Fruit fly (Drosophila melanogaster) whole organism, embryonic: ENCODE data around the gene CG2931.
A peak's percentile ranks its signal among the peaks of the same experiment; 100 is the strongest.

Source experiments
- Abd-B ChIP-seq: fragments of 200-800 bp; sonication (Bioruptor generic); optimal IDR thresholded peaks from 2 replicates; lab custom pipeline; 2018; ENCODE audit warnings: missing biosample characterization, mild to moderate bottlenecking, missing genetic modification characterization, moderate library complexity
- Bgb ChIP-seq: fragments of 200-800 bp; sonication (Bioruptor generic); IDR thresholded peaks from 2 replicates; pipeline ENCODE4 v1.3.6; 2022; ENCODE audit warnings: missing biosample characterization, missing genetic modification characterization; ENCODE audit not compliant: partially characterized antibody
- CG10274 ChIP-seq: fragments of 200-800 bp; sonication (Bioruptor generic); optimal IDR thresholded peaks from 3 replicates; lab custom pipeline; 2017; ENCODE audit warnings: missing biosample characterization, mild to moderate bottlenecking, missing genetic modification characterization
- CG10979 ChIP-seq: fragments of 200-800 bp; sonication (Bioruptor generic); optimal IDR thresholded peaks from 2 replicates; lab custom pipeline; 2018; ENCODE audit warnings: missing biosample characterization, mild to moderate bottlenecking, missing genetic modification characterization, moderate library complexity
- CG11247 ChIP-seq: fragments of 200-800 bp; sonication (Bioruptor generic); IDR thresholded peaks from 2 replicates; pipeline ENCODE4 v1.3.6; 2022; ENCODE audit warnings: missing biosample characterization, missing genetic modification characterization
- CG11504 ChIP-seq: fragments of 200-800 bp; sonication (Bioruptor generic); optimal IDR thresholded peaks from 3 replicates; lab custom pipeline; 2019; ENCODE audit warnings: missing biosample characterization, mild to moderate bottlenecking, missing genetic modification characterization, moderate library complexity
- CG11723 ChIP-seq: fragments of 200-800 bp; sonication (Bioruptor generic); optimal IDR thresholded peaks from 2 replicates; lab custom pipeline; 2017; ENCODE audit warnings: missing biosample characterization, mild to moderate bottlenecking, missing genetic modification characterization
- CG1233 ChIP-seq: fragments of 200-800 bp; sonication (Bioruptor generic); optimal IDR thresholded peaks from 4 replicates; lab custom pipeline; 2018; ENCODE audit warnings: missing biosample characterization, mild to moderate bottlenecking, missing genetic modification characterization
- CG12744 ChIP-seq: fragments of 200-800 bp; sonication (Bioruptor generic); optimal IDR thresholded peaks from 2 replicates; lab custom pipeline; 2016; ENCODE audit warnings: missing biosample characterization, missing genetic modification characterization
- CG13296 ChIP-seq: fragments of 200-800 bp; sonication (Bioruptor generic); optimal IDR thresholded peaks from 3 replicates; lab custom pipeline; 2018; ENCODE audit warnings: missing biosample characterization, mild to moderate bottlenecking, missing genetic modification characterization
- CG13424 ChIP-seq: fragments of 200-800 bp; sonication (Bioruptor generic); optimal IDR thresholded peaks from 2 replicates; lab custom pipeline; 2019; ENCODE audit warnings: missing biosample characterization, mild to moderate bottlenecking, missing genetic modification characterization, moderate library complexity
- CG14441 ChIP-seq: fragments of 200-800 bp; sonication (Bioruptor generic); IDR thresholded peaks from 2 replicates; pipeline ENCODE4 v1.3.6; 2022; ENCODE audit warnings: missing biosample characterization, missing genetic modification characterization
- CG16779 ChIP-seq: fragments of 200-800 bp; sonication (Bioruptor generic); IDR thresholded peaks from 2 replicates; pipeline ENCODE4 v1.3.6; 2022; ENCODE audit warnings: missing biosample characterization, missing genetic modification characterization
- CG17829 ChIP-seq: fragments of 200-800 bp; optimal IDR thresholded peaks from 2 replicates; lab custom pipeline; 2019; ENCODE audit warnings: missing biosample characterization, mild to moderate bottlenecking, missing genetic modification characterization, moderate library complexity
- CG32772 ChIP-seq: fragments of 200-800 bp; sonication (Bioruptor generic); IDR thresholded peaks from 2 replicates; pipeline ENCODE4 v1.3.6; 2022; ENCODE audit warnings: missing biosample characterization, missing genetic modification characterization
- CG5180 ChIP-seq: fragments of 200-800 bp; sonication (Bioruptor generic); optimal IDR thresholded peaks from 3 replicates; lab custom pipeline; 2017; ENCODE audit warnings: missing biosample characterization, missing genetic modification characterization, mild to moderate bottlenecking, moderate library complexity, missing genetic modification reagents
- CG5245 ChIP-seq: fragments of 200-800 bp; sonication (Bioruptor generic); optimal IDR thresholded peaks from 3 replicates; lab custom pipeline; 2016; ENCODE audit warnings: missing biosample characterization, missing genetic modification characterization
- CG7839 ChIP-seq: fragments of 200-800 bp; sonication (Bioruptor generic); optimal IDR thresholded peaks from 3 replicates; lab custom pipeline; 2018; ENCODE audit warnings: missing biosample characterization, mild to moderate bottlenecking, missing genetic modification characterization, moderate library complexity
- CG7963 ChIP-seq: fragments of 200-800 bp; sonication (Bioruptor generic); IDR thresholded peaks from 3 replicates; pipeline ENCODE4 v1.3.6; 2022; ENCODE audit warnings: missing biosample characterization, missing genetic modification characterization; ENCODE audit not compliant: partially characterized antibody
- CG9876 ChIP-seq: fragments of 200-800 bp; sonication (Bioruptor generic); optimal IDR thresholded peaks from 2 replicates; lab custom pipeline; 2016; ENCODE audit warnings: missing biosample characterization, missing genetic modification characterization
- CrebB ChIP-seq: fragments of 200-800 bp; sonication (Bioruptor generic); optimal IDR thresholded peaks from 3 replicates; lab custom pipeline; 2018; ENCODE audit warnings: missing biosample characterization, mild to moderate bottlenecking, missing genetic modification characterization
- Dek ChIP-seq: fragments of 200-800 bp; sonication (Bioruptor generic); optimal IDR thresholded peaks from 3 replicates; lab custom pipeline; 2019; ENCODE audit warnings: missing biosample characterization, mild to moderate bottlenecking, missing genetic modification characterization, moderate library complexity
- Dfd ChIP-seq, 2 experiments: fragments of >200 bp; optimal IDR thresholded peaks; 2 replicates each; lab custom pipeline; 2017; ENCODE audit warnings: missing biosample characterization in 2 of 2, missing genetic modification characterization in 2 of 2
- Ets97D ChIP-seq: fragments of 200-800 bp; sonication (Bioruptor generic); optimal IDR thresholded peaks from 3 replicates; lab custom pipeline; 2016; ENCODE audit warnings: missing biosample characterization, missing genetic modification characterization
- Fer2 ChIP-seq: fragments of 200-800 bp; sonication (Bioruptor generic); optimal IDR thresholded peaks from 2 replicates; lab custom pipeline; 2018; ENCODE audit warnings: missing biosample characterization, mild to moderate bottlenecking, missing genetic modification characterization, moderate library complexity
- GATAe ChIP-seq: fragments of 200-800 bp; sonication (Bioruptor generic); conservative IDR thresholded peaks from 2 replicates; pipeline ENCODE4 v1.3.6; 2022; ENCODE audit warnings: missing biosample characterization, missing genetic modification characterization
- HHEX ChIP-seq: fragments of 200-800 bp; sonication (Bioruptor generic); optimal IDR thresholded peaks from 3 replicates; lab custom pipeline; 2017; ENCODE audit warnings: missing biosample characterization, mild to moderate bottlenecking, missing genetic modification characterization, missing genetic modification reagents
- Mad ChIP-seq: fragments of 200-800 bp; sonication (Bioruptor generic); optimal IDR thresholded peaks from 2 replicates; lab custom pipeline; 2016; ENCODE audit warnings: missing biosample characterization, missing genetic modification characterization
- Mes4 ChIP-seq: fragments of 200-800 bp; sonication (Bioruptor generic); optimal IDR thresholded peaks from 2 replicates; lab custom pipeline; 2016; ENCODE audit warnings: missing biosample characterization, missing genetic modification characterization
- Poxn ChIP-seq: fragments of 200-800 bp; sonication (Bioruptor generic); IDR thresholded peaks from 2 replicates; pipeline ENCODE4 v1.3.6; 2022; ENCODE audit warnings: missing biosample characterization, missing genetic modification characterization
- Ravus ChIP-seq: fragments of 200-800 bp; sonication (Bioruptor generic); IDR thresholded peaks from 2 replicates; pipeline ENCODE4 v1.3.6; 2022; ENCODE audit warnings: missing biosample characterization, missing genetic modification characterization
- Sry-δ ChIP-seq: fragments of 200-800 bp; sonication (Bioruptor generic); optimal IDR thresholded peaks from 2 replicates; lab custom pipeline; 2016; ENCODE audit warnings: missing biosample characterization, missing genetic modification characterization
- Usf ChIP-seq: fragments of 200-800 bp; sonication (Bioruptor generic); optimal IDR thresholded peaks from 2 replicates; lab custom pipeline; 2017; ENCODE audit warnings: missing genotype, missing biosample characterization, missing genetic modification characterization
- cas ChIP-seq: fragments of 200-800 bp; sonication (Bioruptor generic); IDR thresholded peaks from 2 replicates; pipeline ENCODE4 v1.3.6; 2022; ENCODE audit warnings: missing biosample characterization, missing genetic modification characterization
- ci ChIP-seq: fragments of 200-800 bp; sonication (Bioruptor generic); IDR thresholded peaks from 3 replicates; pipeline ENCODE4 v1.3.6; 2022; ENCODE audit warnings: missing biosample characterization, missing genetic modification characterization
- cwo ChIP-seq: fragments of 200-800 bp; sonication (Bioruptor generic); optimal IDR thresholded peaks from 3 replicates; lab custom pipeline; 2017; ENCODE audit warnings: missing biosample characterization, missing genetic modification characterization, mild to moderate bottlenecking, moderate library complexity, missing genetic modification reagents
- dpn ChIP-seq, 2 experiments: fragments of 200-800 bp; sonication (Bioruptor generic); optimal IDR thresholded peaks; 3 replicates each; lab custom pipeline; 2016; ENCODE audit warnings: missing biosample characterization in 2 of 2, missing genetic modification characterization in 2 of 2
- fd64A ChIP-seq: fragments of 200-800 bp; sonication (Bioruptor generic); optimal IDR thresholded peaks from 3 replicates; lab custom pipeline; 2018; ENCODE audit warnings: missing biosample characterization, mild to moderate bottlenecking, missing genetic modification characterization
- fd96Cb ChIP-seq: fragments of 200-800 bp; sonication (Bioruptor generic); optimal IDR thresholded peaks from 2 replicates; lab custom pipeline; 2018; ENCODE audit warnings: missing biosample characterization, mild to moderate bottlenecking, missing genetic modification characterization, moderate library complexity
- fu2 ChIP-seq: fragments of 200-800 bp; sonication (Bioruptor generic); optimal IDR thresholded peaks from 2 replicates; lab custom pipeline; 2016; ENCODE audit warnings: missing biosample characterization, missing genetic modification characterization
- grau ChIP-seq: fragments of 200-800 bp; optimal IDR thresholded peaks from 3 replicates; lab custom pipeline; 2019; ENCODE audit warnings: missing biosample characterization, mild to moderate bottlenecking, missing genetic modification characterization, moderate library complexity
- hth ChIP-seq: fragments of >200 bp; optimal IDR thresholded peaks from 2 replicates; lab custom pipeline; 2017; ENCODE audit warnings: inconsistent platforms
- insv ChIP-seq, 2 experiments: fragments of 200-800 bp; sonication (Bioruptor generic); optimal IDR thresholded peaks; 3 replicates each; lab custom pipeline; 2016 to 2018; ENCODE audit warnings: missing biosample characterization in 2 of 2, missing genetic modification characterization in 2 of 2
- jigr1 ChIP-seq: fragments of 200-800 bp; sonication (Bioruptor generic); IDR thresholded peaks from 3 replicates; pipeline ENCODE4 v1.3.6; 2022; ENCODE audit warnings: missing biosample characterization, missing genetic modification characterization
- lmd ChIP-seq: fragments of 200-800 bp; sonication (Bioruptor generic); IDR thresholded peaks from 2 replicates; pipeline ENCODE4 v1.3.6; 2022; ENCODE audit warnings: missing biosample characterization, missing genetic modification characterization
- maf-S ChIP-seq: fragments of 200-800 bp; sonication (Bioruptor generic); optimal IDR thresholded peaks from 2 replicates; lab custom pipeline; 2016; ENCODE audit warnings: missing biosample characterization, missing genetic modification characterization
- pho ChIP-seq: fragments of 200-800 bp; sonication (Bioruptor generic); optimal IDR thresholded peaks from 2 replicates; lab custom pipeline; 2016; ENCODE audit warnings: missing biosample characterization, missing genetic modification characterization
- phol ChIP-seq: fragments of 200-800 bp; sonication (Bioruptor generic); optimal IDR thresholded peaks from 3 replicates; lab custom pipeline; 2018; ENCODE audit warnings: missing biosample characterization, mild to moderate bottlenecking, missing genetic modification characterization, moderate library complexity
- run ChIP-seq: fragments of 200-800 bp; sonication (Bioruptor generic); optimal IDR thresholded peaks from 3 replicates; lab custom pipeline; 2018; ENCODE audit warnings: missing biosample characterization, mild to moderate bottlenecking, missing genetic modification characterization
- stc ChIP-seq: fragments of 200-800 bp; sonication (Bioruptor generic); IDR thresholded peaks from 2 replicates; pipeline ENCODE4 v1.3.6; 2022; ENCODE audit warnings: missing biosample characterization, missing genetic modification characterization
- tgo ChIP-seq: fragments of 200-800 bp; sonication (Bioruptor generic); IDR thresholded peaks from 3 replicates; pipeline ENCODE4 v1.3.6; 2022; ENCODE audit warnings: missing biosample characterization, missing genetic modification characterization
- vfl ChIP-seq: fragments of 200-800 bp; sonication (Bioruptor generic); optimal IDR thresholded peaks from 2 replicates; lab custom pipeline; 2016; ENCODE audit warnings: missing biosample characterization, missing genetic modification characterization

The CG2931 gene

dm6 chr3R:5570635-5571436 lies 2.4 kb upstream of the CG2931 start, which contains the start of gene CRMP (continued):
- TF ChIP-seq cas (GFP tag; lab: Robert Waterston, UW) (no peak), CG13424 (tag; lab: Kevin White, UChicago) (no peak), CG10979 (no peak), insv (GFP tag; optimal IDR thresholded peaks at IDR 0.05; lab: Kevin White, UChicago) (peak; percentile 48 to 90), jigr1 (GFP tag; lab: Robert Waterston, UW) (no peak), CG14441 (GFP tag; lab: Robert Waterston, UW) (no peak), dpn (GFP tag; optimal IDR thresholded peaks at IDR 0.05; lab: Kevin White, UChicago) (no peak), lmd (GFP tag; lab: Robert Waterston, UW) (no peak), tgo (no peak), CG13296 (GFP tag; lab: Kevin White, UChicago) (peak; percentile 26), Poxn (GFP tag; lab: Robert Waterston, UW) (no peak), Ets97D (GFP tag; lab: Kevin White, UChicago) (no peak), Bgb (no peak), CG17829 (tag; lab: Kevin White, UChicago) (peak; percentile 24), Mes4 (no peak), Sry-δ (no peak), CG32772 (GFP tag; lab: Robert Waterston, UW) (no peak), HHEX (GFP tag; lab: Kevin White, UChicago) (no peak), cwo (GFP tag; lab: Kevin White, UChicago) (no peak), fd64A (GFP tag; lab: Kevin White, UChicago) (no peak), CG10274 (no peak), CG11504 (no peak), maf-S (GFP tag; lab: Kevin White, UChicago) (no peak), CrebB (tag; lab: Kevin White, UChicago) (no peak), CG1233 (GFP tag; lab: Kevin White, UChicago) (no peak), CG11247 (GFP tag; lab: Robert Waterston, UW) (no peak), run (tag; lab: Kevin White, UChicago) (no peak), Dek (no peak), phol (peak; percentile 38), CG7963 (no peak), vfl (GFP tag; lab: Kevin White, UChicago) (no peak), pho (no peak)
- TF ChIP-seq, all 482 proteins: peak for 45

- TF ChIP-seq CG5245, result peak; percentile 48
- TF ChIP-seq CG7839 (tag; lab: Kevin White, UChicago), result no peak
- peak; percentile 71; the same call in 1 of the 2 replicates for TF ChIP-seq CG16779 (GFP tag; lab: Robert Waterston, UW)
- TF ChIP-seq CG5180 (GFP tag; lab: Kevin White, UChicago), result peak; percentile 47
- TF ChIP-seq CG12744 (GFP tag; lab: Kevin White, UChicago), result peak; percentile 27
- TF ChIP-seq Ravus, result peak; percentile 30; the same call in 1 of the 2 replicates
- TF ChIP-seq GATAe, result peak; percentile 94
- peak; percentile 6 for TF ChIP-seq CG9876 (GFP tag; lab: Kevin White, UChicago)
- peak; percentile 62 for TF ChIP-seq CG11723 (GFP tag; lab: Kevin White, UChicago)
- peak; percentile 84 for TF ChIP-seq stc (GFP tag; lab: Robert Waterston, UW)
- TF ChIP-seq hth (lab: Kevin White, UChicago), result no peak
- peak; percentile 11 for TF ChIP-seq Usf (GFP tag; lab: Kevin White, UChicago)
- TF ChIP-seq Fer2, result peak; percentile 2
- TF ChIP-seq fd96Cb (tag; lab: Kevin White, UChicago), result peak; percentile 74
- TF ChIP-seq grau (tag; lab: Kevin White, UChicago), result peak; percentile 79
- peak; percentile 80 for TF ChIP-seq Mad (GFP tag; lab: Kevin White, UChicago)
- TF ChIP-seq Dfd (GFP tag; optimal IDR thresholded peaks at IDR 0.05; lab: Kevin White, UChicago), result no peak
- peak; percentile 53 for TF ChIP-seq fu2 (GFP tag; lab: Kevin White, UChicago)
- TF ChIP-seq Abd-B, result no peak
- TF ChIP-seq ci (GFP tag; lab: Robert Waterston, UW), result peak; percentile 96
Measured at dm6 chr3R:5565623-5566022, 2.8 kb downstream of the CG2931 start.
